Worm (Caenorhabditis elegans) whole organism, L4 larva: ENCODE measurements around the gene F19C6.4.

ENCODE experiments used
- R02D3.7 ChIP-seq: fragments of 150-350 bp; sonication (generic microtip); optimal IDR thresholded peaks from 3 replicates; lab custom pipeline; 2014; ENCODE audit warnings: missing biosample characterization, missing genetic modification characterization
- T20F7.1 ChIP-seq: fragments of 200-800 bp; sonication (Bioruptor generic); optimal IDR thresholded peaks from 2 replicates; lab custom pipeline; 2018; ENCODE audit warnings: mild to moderate bottlenecking, missing genetic modification characterization, missing compliant biosample characterization
- Y105C5A.15 ChIP-seq: fragments of 200-800 bp; sonication (Bioruptor generic); IDR thresholded peaks from 2 replicates; pipeline ENCODE4 v1.3.6; 2022; ENCODE audit warnings: missing genetic modification characterization, missing compliant biosample characterization
- Y5F2A.4 ChIP-seq: fragments of 200-800 bp; sonication (Bioruptor generic); optimal IDR thresholded peaks from 2 replicates; lab custom pipeline; 2018; ENCODE audit warnings: mild to moderate bottlenecking, missing genetic modification characterization, missing compliant biosample characterization
- ZK337.2 ChIP-seq: fragments of 200-800 bp; sonication (Bioruptor generic); IDR thresholded peaks from 2 replicates; pipeline ENCODE4 v1.3.6; 2022; ENCODE audit warnings: missing genetic modification reagents, missing genetic modification characterization, missing compliant biosample characterization
- aha-1 ChIP-seq: fragments of 150-350 bp; peaks from one replicate; lab custom pipeline; 2014; ENCODE audit warnings: missing biosample characterization, missing genetic modification characterization
- arid-1 ChIP-seq: fragments of 200-800 bp; sonication (Bioruptor generic); conservative IDR thresholded peaks from 2 replicates; pipeline ENCODE4 v1.3.6; 2022; ENCODE audit warnings: missing genetic modification reagents, missing genetic modification characterization, missing compliant biosample characterization
- ceh-44 ChIP-seq: fragments of 200-800 bp; sonication (Bioruptor generic); IDR thresholded peaks from 2 replicates; pipeline ENCODE4 v1.3.6; 2022; ENCODE audit warnings: missing genetic modification reagents, missing genetic modification characterization, missing compliant biosample characterization
- ceh-82 ChIP-seq: sonication (generic microtip); optimal IDR thresholded peaks from 2 replicates; lab custom pipeline; 2017; ENCODE audit warnings: missing biosample characterization, missing genetic modification characterization
- daf-16 ChIP-seq, 3 experiments: sonication (generic microtip); optimal IDR thresholded peaks; 2 replicates each; lab custom pipeline; 2016 to 2017; ENCODE audit warnings: missing genetic modification characterization in 3 of 3, missing genetic modification reagents in 3 of 3, mild to moderate bottlenecking in 2 of 3, missing compliant biosample characterization in 2 of 3, missing biosample characterization in 1 of 3, moderate library complexity in 1 of 3
- daf-19 ChIP-seq: fragments of 200-800 bp; sonication (Bioruptor generic); conservative IDR thresholded peaks from 2 replicates; pipeline ENCODE4 v1.3.6; 2022; ENCODE audit warnings: missing genetic modification characterization, missing compliant biosample characterization
- daf-8 ChIP-seq: fragments of 200-800 bp; sonication (Bioruptor generic); IDR thresholded peaks from 2 replicates; pipeline ENCODE4 v1.3.6; 2022; ENCODE audit warnings: missing genetic modification characterization, missing compliant biosample characterization
- dmd-6 ChIP-seq: fragments of 200-800 bp; sonication (Bioruptor generic); IDR thresholded peaks from 2 replicates; pipeline ENCODE4 v1.3.6; 2022; ENCODE audit warnings: missing genetic modification reagents, missing genetic modification characterization, missing compliant biosample characterization
- dmd-8 ChIP-seq: fragments of 200-800 bp; sonication (Bioruptor generic); IDR thresholded peaks from 2 replicates; pipeline ENCODE4 v1.3.6; 2022; ENCODE audit warnings: missing genetic modification characterization, missing compliant biosample characterization
- dve-1 ChIP-seq: sonication (generic microtip); optimal IDR thresholded peaks from 2 replicates; lab custom pipeline; 2017; ENCODE audit warnings: antibody characterized with exemption, mild to moderate bottlenecking, missing genetic modification characterization, missing compliant biosample characterization; ENCODE audit not compliant: insufficient read depth
- fos-1 ChIP-seq: fragments of 150-350 bp; optimal IDR thresholded peaks from 2 replicates; lab custom pipeline; 2014; ENCODE audit warnings: missing biosample characterization, missing genetic modification characterization
- gei-8 ChIP-seq: fragments of 200-800 bp; sonication (Bioruptor generic); optimal IDR thresholded peaks from 2 replicates; lab custom pipeline; 2018; ENCODE audit warnings: mild to moderate bottlenecking, missing genetic modification characterization, missing compliant biosample characterization
- hmg-1.1 ChIP-seq: fragments of 200-800 bp; sonication (Bioruptor generic); IDR thresholded peaks from 2 replicates; pipeline ENCODE4 v1.3.6; 2022; ENCODE audit warnings: missing genetic modification reagents, missing genetic modification characterization, missing compliant biosample characterization
- lin-13 ChIP-seq: fragments of 150-350 bp; optimal IDR thresholded peaks from 2 replicates; lab custom pipeline; 2014; ENCODE audit warnings: missing biosample characterization, missing genetic modification reagents, missing genetic modification characterization
- madf-5 ChIP-seq, 2 experiments: fragments of 200-800 bp; sonication (Bioruptor generic); IDR thresholded peaks; 2 replicates each; pipeline ENCODE4 v1.3.6; 2022; ENCODE audit warnings: missing compliant biosample characterization in 2 of 2, missing genetic modification characterization in 2 of 2
- madf-9 ChIP-seq: fragments of 200-800 bp; sonication (Bioruptor generic); conservative IDR thresholded peaks from 2 replicates; pipeline ENCODE4 v1.3.6; 2022; ENCODE audit warnings: missing genetic modification reagents, missing genetic modification characterization, missing compliant biosample characterization
- mep-1 ChIP-seq: fragments of 150-350 bp; sonication (generic microtip); optimal IDR thresholded peaks from 3 replicates; lab custom pipeline; 2014; ENCODE audit warnings: missing biosample characterization, missing genetic modification characterization
- nhr-10 ChIP-seq: fragments of 150-350 bp; optimal IDR thresholded peaks from 2 replicates; lab custom pipeline; 2014; ENCODE audit warnings: missing biosample characterization, missing genetic modification characterization
- nhr-237 ChIP-seq: sonication (generic microtip); optimal IDR thresholded peaks from 2 replicates; lab custom pipeline; 2017; ENCODE audit warnings: missing biosample characterization, missing genetic modification characterization
- nhr-28 ChIP-seq: fragments of 150-350 bp; optimal IDR thresholded peaks from 2 replicates; lab custom pipeline; 2014; ENCODE audit warnings: missing biosample characterization, missing genetic modification characterization
- nhr-48 ChIP-seq: sonication (generic microtip); optimal IDR thresholded peaks from 2 replicates; lab custom pipeline; 2016; ENCODE audit warnings: mild to moderate bottlenecking, missing genetic modification characterization, missing compliant biosample characterization
- nhr-6 ChIP-seq: fragments of 150-350 bp; optimal IDR thresholded peaks from 2 replicates; lab custom pipeline; 2014; ENCODE audit warnings: missing biosample characterization, missing genetic modification characterization
- pha-4 ChIP-seq, 2 experiments: fragments of 150-350 bp in 1 of 2; fragments of 200-800 bp in 1 of 2; sonication (Bioruptor generic) in 1 of 2; IDR thresholded peaks in 1 of 2; optimal IDR thresholded peaks in 1 of 2; 2 replicates each; pipeline versions ENCODE4 v1.3.6 to Lab custom; 2014 to 2022; ENCODE audit warnings: missing genetic modification characterization in 2 of 2, missing genetic modification reagents in 2 of 2, missing biosample characterization in 1 of 2, missing compliant biosample characterization in 1 of 2
- php-3 ChIP-seq: fragments of 200-800 bp; sonication (Bioruptor generic); IDR thresholded peaks from 2 replicates; pipeline ENCODE4 v1.3.6; 2022; ENCODE audit warnings: missing genetic modification reagents, missing genetic modification characterization, missing compliant biosample characterization
- rbr-2 ChIP-seq: sonication (generic microtip); optimal IDR thresholded peaks from 2 replicates; lab custom pipeline; 2016; ENCODE audit warnings: missing genotype, missing genetic modification characterization, missing compliant biosample characterization
- snpc-1.2 ChIP-seq: fragments of 200-800 bp; sonication (Bioruptor generic); IDR thresholded peaks from 2 replicates; pipeline ENCODE4 v1.3.6; 2022; ENCODE audit warnings: missing genetic modification reagents, missing genetic modification characterization, missing compliant biosample characterization
- tra-1 ChIP-seq: fragments of 200-800 bp; sonication (Bioruptor generic); IDR thresholded peaks from 2 replicates; pipeline ENCODE4 v1.3.6; 2022; ENCODE audit warnings: missing genetic modification reagents, missing genetic modification characterization, missing compliant biosample characterization
- unc-62 ChIP-seq, 3 experiments: fragments of 150-350 bp in 1 of 3; sonication (generic microtip); optimal IDR thresholded peaks in 2 of 3; peaks in 1 of 3; 1 replicate in 1 of 3; 2 replicates in 2 of 3; lab custom pipeline; 2014 to 2017; ENCODE audit warnings: missing biosample characterization in 3 of 3, missing genetic modification characterization in 3 of 3, missing genetic modification reagents in 3 of 3, missing genotype in 1 of 3
- vab-7 ChIP-seq: fragments of 200-800 bp; sonication (Bioruptor generic); IDR thresholded peaks from 2 replicates; pipeline ENCODE4 v1.3.6; 2022; ENCODE audit warnings: missing genetic modification reagents, missing genetic modification characterization, missing compliant biosample characterization

The F19C6.4 gene

ce11 chrX:10017975-10018654, at the start of gene F19C6.4:
F19C6.4 (minus strand) TSS chrX:10018025.
- 0 out of 2 replicates have a peak, but pooled peaks have one; percentile 74 for TF ChIP-seq Y105C5A.15 (GFP tag; lab: Robert Waterston, UW)
- no peak for TF ChIP-seq nhr-237 (tag; lab: Kevin White, UChicago)
- TF ChIP-seq snpc-1.2 (GFP tag; lab: Robert Waterston, UW), result peak; percentile 90
- TF ChIP-seq nhr-6 (tag; lab: Kevin White, UChicago), result no peak
- TF ChIP-seq vab-7, result peak; percentile 55; the same call in 1 of the 2 replicates
- TF ChIP-seq ceh-82 (tag; lab: Kevin White, UChicago), result no peak
- no peak for TF ChIP-seq Y5F2A.4 (GFP tag; lab: Kevin White, UChicago)
- TF ChIP-seq madf-5 (GFP tag; IDR thresholded peaks at IDR 0.05; lab: Robert Waterston, UW), result peak in 1 of 2 experiments; percentile 50; a peak in 1 of 4 replicates
- no peak for TF ChIP-seq daf-8
- TF ChIP-seq daf-19 (GFP tag; lab: Robert Waterston, UW), result peak; percentile 75
- TF ChIP-seq nhr-48 (tag; lab: Kevin White, UChicago), result peak; percentile 3
- TF ChIP-seq dmd-6 (GFP tag; lab: Robert Waterston, UW), result 0 out of 2 replicates have a peak, but pooled peaks have one; percentile 11
- TF ChIP-seq ZK337.2 (GFP tag; lab: Robert Waterston, UW), result 0 out of 2 replicates have a peak, but pooled peaks have one; percentile 43
- TF ChIP-seq madf-9 (GFP tag; lab: Robert Waterston, UW), result 0 out of 2 replicates have a peak, but pooled peaks have one; percentile 41
- no peak for TF ChIP-seq R02D3.7 (tag; lab: Kevin White, UChicago)
- TF ChIP-seq arid-1, result peak; percentile 82
- 0 out of 2 replicates have a peak, but pooled peaks have one; percentile 36 for TF ChIP-seq hmg-1.1 (GFP tag; lab: Robert Waterston, UW)
- peak; percentile 36 for TF ChIP-seq dve-1 (tag; lab: Kevin White, UChicago)
- TF ChIP-seq tra-1 (GFP tag; lab: Robert Waterston, UW), result peak; percentile 75
- peak; percentile 53; the same call in 1 of the 2 replicates for TF ChIP-seq pha-4 (GFP tag; IDR thresholded peaks at IDR 0.05; lab: Robert Waterston, UW)
- no peak for TF ChIP-seq pha-4 (tag; optimal IDR thresholded peaks at IDR 0.05; lab: Kevin White, UChicago)
- peak; percentile 42; the same call in 1 of the 2 replicates for TF ChIP-seq dmd-8
- TF ChIP-seq T20F7.1 (GFP tag; lab: Kevin White, UChicago), result peak; percentile 4
- no peak for TF ChIP-seq daf-16 (GFP tag; optimal IDR thresholded peaks at IDR 0.05; lab: Kevin White, UChicago)
- peak; percentile 65 for TF ChIP-seq daf-16 (tag; optimal IDR thresholded peaks at IDR 0.05; lab: Kevin White, UChicago)
- TF ChIP-seq aha-1, result peak; percentile 63
- no peak for TF ChIP-seq fos-1 (tag; lab: Kevin White, UChicago)

ce11 chrX:10060475-10061011, 42.7 kb upstream of the F19C6.4 start, which contains the start of gene ZC373.3:
ZC373.3 (plus strand) TSS chrX:10060525.
- TF ChIP-seq ceh-44, result no peak
- peak; percentile 94 for TF ChIP-seq aha-1
- no peak for TF ChIP-seq nhr-10
- no peak for TF ChIP-seq gei-8

ce11 chrX:10058332-10058731, 40.5 kb upstream of the F19C6.4 start, which contains the start of gene ZC373.2:
ZC373.2 (minus strand) TSS chrX:10058432.
- TF ChIP-seq T20F7.1 (GFP tag; lab: Kevin White, UChicago) (no peak), dve-1 (tag; lab: Kevin White, UChicago) (no peak), mep-1 (tag; lab: Kevin White, UChicago) (no peak), rbr-2 (tag; lab: Kevin White, UChicago) (no peak), vab-7 (no peak), unc-62 (GFP tag; optimal IDR thresholded peaks at IDR 0.05 in 1 of 2; lab: Kevin White, UChicago) (no peak), unc-62 (tag; optimal IDR thresholded peaks at IDR 0.05; lab: Kevin White, UChicago) (no peak), php-3 (GFP tag; lab: Robert Waterston, UW) (no peak), lin-13 (no peak), nhr-28 (tag; lab: Kevin White, UChicago) (no peak), daf-16 (GFP tag; optimal IDR thresholded peaks at IDR 0.05; lab: Kevin White, UChicago) (no peak), daf-16 (tag; optimal IDR thresholded peaks at IDR 0.05; lab: Kevin White, UChicago) (no peak)
